Worm (Caenorhabditis elegans) whole organism, mixed stage, embryonic: ENCODE data around the gene mmaa-1.
"Not testable (repeated sequence)": the region's sequence is repeated elsewhere in the genome, so short reads cannot be mapped to it uniquely, and the experiment has no call there.

Source experiments
- M03D4.4 ChIP-seq: sonication (generic microtip); optimal IDR thresholded peaks from 2 replicates; lab custom pipeline; 2017; ENCODE audit warnings: mild to moderate bottlenecking, missing genetic modification characterization, missing compliant biosample characterization
- bed-3 ChIP-seq: fragments of 200-800 bp; sonication (Bioruptor generic); optimal IDR thresholded peaks from 3 replicates; lab custom pipeline; 2018; ENCODE audit warnings: mild to moderate bottlenecking, missing genetic modification characterization, moderate library complexity, missing compliant biosample characterization
- ceh-39 ChIP-seq: fragments of 150-350 bp; optimal IDR thresholded peaks from 2 replicates; lab custom pipeline; 2014; ENCODE audit warnings: missing biosample characterization, missing genetic modification characterization
- ceh-43 ChIP-seq: fragments of 200-800 bp; sonication (Bioruptor generic); optimal IDR thresholded peaks from 2 replicates; lab custom pipeline; 2018; ENCODE audit warnings: mild to moderate bottlenecking, missing genetic modification characterization, moderate library complexity, missing compliant biosample characterization
- ceh-83 ChIP-seq: fragments of 200-800 bp; sonication (Bioruptor generic); optimal IDR thresholded peaks from 2 replicates; lab custom pipeline; 2018; ENCODE audit warnings: mild to moderate bottlenecking, missing genetic modification characterization, missing compliant biosample characterization
- ces-1 ChIP-seq: fragments of 150-350 bp; optimal IDR thresholded peaks from 2 replicates; lab custom pipeline; 2014; ENCODE audit warnings: missing biosample characterization, missing genetic modification reagents, missing genetic modification characterization
- cnd-1 ChIP-seq: fragments of 200-800 bp; sonication (Bioruptor generic); optimal IDR thresholded peaks from 2 replicates; lab custom pipeline; 2018; ENCODE audit warnings: mild to moderate bottlenecking, missing genetic modification characterization, missing compliant biosample characterization
- drap-1 ChIP-seq: fragments of 200-800 bp; sonication (Bioruptor generic); optimal IDR thresholded peaks from 3 replicates; lab custom pipeline; 2018; ENCODE audit warnings: mild to moderate bottlenecking, missing genetic modification characterization, missing compliant biosample characterization
- elt-1 ChIP-seq: sonication (generic microtip); optimal IDR thresholded peaks from 2 replicates; lab custom pipeline; 2017; ENCODE audit warnings: missing genetic modification characterization, mild to moderate bottlenecking, missing compliant biosample characterization, antibody characterized with exemption, moderate library complexity, borderline replicate concordance; ENCODE audit not compliant: insufficient read depth
- elt-3 ChIP-seq: fragments of 150-350 bp; optimal IDR thresholded peaks from 2 replicates; lab custom pipeline; 2014; ENCODE audit warnings: missing biosample characterization, missing genetic modification characterization
- flh-1 ChIP-seq: fragments of 200-800 bp; sonication (Bioruptor generic); optimal IDR thresholded peaks from 2 replicates; lab custom pipeline; 2018; ENCODE audit warnings: mild to moderate bottlenecking, missing genetic modification characterization, moderate library complexity, missing compliant biosample characterization
- lin-13 ChIP-seq: fragments of 150-350 bp; optimal IDR thresholded peaks from 2 replicates; lab custom pipeline; 2014; ENCODE audit warnings: missing biosample characterization, missing genetic modification characterization
- lin-32 ChIP-seq: fragments of 200-800 bp; sonication (Bioruptor generic); optimal IDR thresholded peaks from 2 replicates; lab custom pipeline; 2018; ENCODE audit warnings: mild to moderate bottlenecking, missing genetic modification characterization, missing compliant biosample characterization
- lsy-2 ChIP-seq: fragments of 150-350 bp; optimal IDR thresholded peaks from 2 replicates; lab custom pipeline; 2014; ENCODE audit warnings: missing biosample characterization, missing genetic modification characterization
- mab-5 ChIP-seq: fragments of 150-350 bp; optimal IDR thresholded peaks from 2 replicates; lab custom pipeline; 2014; ENCODE audit warnings: missing biosample characterization, missing genetic modification characterization
- mep-1 ChIP-seq: fragments of 150-350 bp; optimal IDR thresholded peaks from 2 replicates; lab custom pipeline; 2017; ENCODE audit warnings: missing biosample characterization, missing genetic modification reagents, missing genetic modification characterization, inconsistent platforms
- mls-2 ChIP-seq: sonication (generic microtip); optimal IDR thresholded peaks from 2 replicates; lab custom pipeline; 2016; ENCODE audit warnings: mild to moderate bottlenecking, missing genetic modification characterization, moderate library complexity, missing compliant biosample characterization
- nhr-12 ChIP-seq: fragments of 150-350 bp; optimal IDR thresholded peaks from 2 replicates; lab custom pipeline; 2014; ENCODE audit warnings: missing biosample characterization, missing genetic modification characterization
- nhr-2 ChIP-seq: fragments of 150-350 bp; optimal IDR thresholded peaks from 2 replicates; lab custom pipeline; 2014; ENCODE audit warnings: missing biosample characterization, missing genetic modification characterization
- nhr-237 ChIP-seq: fragments of 150-350 bp; optimal IDR thresholded peaks from 2 replicates; lab custom pipeline; 2014; ENCODE audit warnings: missing biosample characterization, missing genetic modification characterization
- nhr-28 ChIP-seq: fragments of 150-350 bp; optimal IDR thresholded peaks from 2 replicates; lab custom pipeline; 2014; ENCODE audit warnings: missing biosample characterization, missing genetic modification characterization
- nhr-76 ChIP-seq: sonication (generic microtip); optimal IDR thresholded peaks from 2 replicates; lab custom pipeline; 2017; ENCODE audit warnings: missing biosample characterization, missing genetic modification characterization
- pha-4 ChIP-seq: fragments of 150-350 bp; optimal IDR thresholded peaks from 2 replicates; lab custom pipeline; 2018; ENCODE audit warnings: missing biosample characterization, missing genetic modification reagents, missing genetic modification characterization
- sem-2 ChIP-seq: fragments of 200-800 bp; sonication (Bioruptor generic); optimal IDR thresholded peaks from 2 replicates; lab custom pipeline; 2018; ENCODE audit warnings: mild to moderate bottlenecking, missing genetic modification characterization, missing compliant biosample characterization
- sptf-1 ChIP-seq: sonication (generic microtip); optimal IDR thresholded peaks from 2 replicates; lab custom pipeline; 2017; ENCODE audit warnings: mild to moderate bottlenecking, missing genetic modification characterization, moderate library complexity, missing compliant biosample characterization
- tbx-8 ChIP-seq: fragments of 200-800 bp; sonication (Bioruptor generic); optimal IDR thresholded peaks from 2 replicates; lab custom pipeline; 2018; ENCODE audit warnings: mild to moderate bottlenecking, missing genetic modification characterization, moderate library complexity, missing compliant biosample characterization
- unc-120 ChIP-seq: sonication (generic microtip); optimal IDR thresholded peaks from 2 replicates; lab custom pipeline; 2017; ENCODE audit warnings: missing genetic modification characterization, missing compliant biosample characterization; ENCODE audit not compliant: poor library complexity, severe bottlenecking
- unc-39 ChIP-seq: fragments of 150-350 bp; optimal IDR thresholded peaks from 2 replicates; lab custom pipeline; 2014; ENCODE audit warnings: missing biosample characterization, missing genetic modification characterization
- unc-62 ChIP-seq: fragments of 150-350 bp; optimal IDR thresholded peaks from 2 replicates; lab custom pipeline; 2014; ENCODE audit warnings: missing biosample characterization, missing genetic modification reagents, missing genetic modification characterization
- ztf-11 ChIP-seq: fragments of 150-350 bp; optimal IDR thresholded peaks from 2 replicates; lab custom pipeline; 2014; ENCODE audit warnings: missing biosample characterization, missing genetic modification characterization

mmaa-1 gene

DNA sequence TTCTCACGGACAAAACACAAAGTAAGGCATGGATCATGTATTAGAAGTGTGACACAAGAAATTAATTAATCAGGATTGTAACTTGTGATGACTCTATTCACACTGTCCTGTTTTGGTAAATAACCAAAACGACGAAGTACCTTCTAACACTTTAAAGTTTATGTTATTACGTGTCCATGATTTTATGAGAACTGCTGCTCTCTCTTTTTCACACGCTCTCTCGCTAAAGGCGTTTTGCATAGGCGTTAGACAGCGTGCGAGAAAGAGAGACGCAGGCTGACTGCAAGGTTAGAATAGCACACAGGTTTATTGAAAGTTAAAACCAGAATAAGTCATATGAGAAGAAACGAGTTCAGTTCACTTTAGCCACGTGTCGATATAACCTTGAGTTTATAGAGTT lies 10.9 kb downstream of the mmaa-1 start:
- TF ChIP-seq lsy-2 (tag; lab: Kevin White, UChicago) (no peak), ces-1 (peak; percentile 9)

DNA sequence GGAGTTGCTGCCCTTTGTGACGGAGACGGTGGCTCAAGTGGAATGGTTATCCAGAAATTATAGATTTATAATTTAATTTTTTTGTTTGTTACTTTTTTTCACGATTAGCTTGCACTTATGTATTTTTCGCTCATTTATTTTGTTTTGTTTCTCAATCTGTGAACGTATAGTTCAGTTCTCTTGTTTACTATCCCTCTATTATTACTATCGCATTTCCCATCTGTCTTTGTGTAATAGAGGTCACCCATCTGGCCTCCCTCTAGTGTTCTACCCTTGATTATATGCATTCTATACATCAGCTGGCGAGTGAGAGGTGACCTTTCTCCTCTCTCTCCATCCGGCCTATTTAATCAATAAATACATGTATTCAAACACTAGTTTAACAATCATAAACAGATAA lies 16.9 kb downstream of the mmaa-1 start, which contains the start of the genes T02G5.14 and T02G5.15:
Gene T02G5.14 (plus strand): TSS at position 301 of the 400 bp plus-strand sequence.
Gene T02G5.15 (plus strand): TSS at position 301 of the 400 bp plus-strand sequence.
- TF ChIP-seq drap-1; elt-1 (tag; lab: Kevin White, UChicago); lin-13 (tag; lab: Kevin White, UChicago): not testable (repeated sequence)

DNA sequence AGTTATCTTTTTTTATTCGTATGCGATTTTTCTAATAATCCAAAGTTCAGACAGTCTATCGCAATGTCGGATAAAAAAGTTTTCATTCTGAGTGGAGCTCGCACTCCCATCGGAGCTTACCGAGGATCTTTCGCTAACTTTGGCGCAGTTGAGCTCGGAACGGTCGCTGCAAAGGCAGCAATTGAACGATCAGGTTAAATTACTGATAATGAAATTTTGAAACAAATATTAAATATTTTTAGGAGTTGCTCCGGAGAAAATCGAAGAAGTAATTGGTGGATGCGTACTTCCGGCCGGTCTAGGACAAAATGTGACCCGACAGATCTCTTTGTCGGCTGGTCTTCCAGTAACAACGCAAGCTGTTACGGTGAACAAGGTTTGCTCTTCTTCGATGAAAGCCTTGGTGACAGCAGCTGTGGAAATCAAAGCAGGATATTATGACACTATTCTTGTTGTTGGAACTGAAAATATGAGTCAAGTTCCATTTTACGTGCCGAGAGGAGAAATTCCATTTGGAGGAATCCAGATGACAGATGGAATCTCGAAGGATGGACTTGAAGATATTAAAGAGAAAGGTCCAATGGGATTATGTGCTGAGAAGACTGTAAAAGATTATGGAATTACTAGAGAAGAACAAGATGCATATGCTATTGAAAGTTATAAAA lies 25.3 kb downstream of the mmaa-1 start, which contains the start of gene T02G5.7:
Gene T02G5.7 (plus strand): TSS at position 51 of the 665 bp plus-strand sequence.
- TF ChIP-seq unc-120 (no peak), unc-62 (GFP tag; lab: Kevin White, UChicago) (no peak), lin-13 (tag; lab: Kevin White, UChicago) (no peak), ces-1 (no peak), ceh-39 (tag; lab: Kevin White, UChicago) (no peak), cnd-1 (tag; lab: Kevin White, UChicago) (no peak), nhr-76 (tag; lab: Kevin White, UChicago) (no peak), mab-5 (no peak), nhr-12 (tag; lab: Kevin White, UChicago) (no peak), sem-2 (no peak), unc-39 (tag; lab: Kevin White, UChicago) (no peak), M03D4.4 (tag; lab: Kevin White, UChicago) (no peak), mep-1 (no peak), elt-1 (tag; lab: Kevin White, UChicago) (no peak), pha-4 (tag; lab: Kevin White, UChicago) (no peak), ztf-11 (tag; lab: Kevin White, UChicago) (no peak)

DNA sequence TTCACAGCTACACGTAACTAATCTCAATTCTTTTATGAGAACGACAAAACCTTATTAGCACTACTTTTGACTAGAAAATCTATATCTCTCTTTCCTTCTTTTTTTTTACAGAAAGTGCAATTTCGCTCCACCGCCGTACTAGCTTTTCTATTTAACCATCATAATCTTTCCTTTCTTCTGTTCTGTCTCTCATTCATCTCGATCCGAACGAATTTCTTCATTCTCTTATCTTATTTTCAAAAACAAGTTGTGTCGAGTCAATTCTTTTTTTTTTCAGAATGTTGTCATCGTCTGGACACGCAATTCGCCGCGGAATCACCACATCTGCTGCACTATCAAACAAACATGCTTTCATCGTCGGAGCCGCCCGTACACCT lies 27.4 kb downstream of the mmaa-1 start, which contains the start of gene kat-1:
Gene kat-1 (plus strand): TSS at position 278 of the 377 bp plus-strand sequence.
- TF ChIP-seq mls-2 (tag; lab: Kevin White, UChicago), result no peak
- TF ChIP-seq nhr-12 (tag; lab: Kevin White, UChicago), result no peak
- no peak for TF ChIP-seq ceh-43
- TF ChIP-seq sptf-1 (tag; lab: Kevin White, UChicago), result no peak
- no peak for TF ChIP-seq sem-2
- no peak for TF ChIP-seq unc-62 (GFP tag; lab: Kevin White, UChicago)
- TF ChIP-seq ceh-39 (tag; lab: Kevin White, UChicago), result no peak
- TF ChIP-seq mab-5, result no peak
- TF ChIP-seq flh-1 (GFP tag; lab: Kevin White, UChicago), result no peak
- no peak for TF ChIP-seq tbx-8 (GFP tag; lab: Kevin White, UChicago)
- TF ChIP-seq unc-39 (tag; lab: Kevin White, UChicago), result no peak
- no peak for TF ChIP-seq nhr-76 (tag; lab: Kevin White, UChicago)
- no peak for TF ChIP-seq drap-1
- no peak for TF ChIP-seq mep-1
- no peak for TF ChIP-seq ztf-11 (tag; lab: Kevin White, UChicago)
- TF ChIP-seq ceh-83 (GFP tag; lab: Kevin White, UChicago), result no peak
- no peak for TF ChIP-seq nhr-28
- TF ChIP-seq nhr-2 (tag; lab: Kevin White, UChicago), result no peak
- no peak for TF ChIP-seq M03D4.4 (tag; lab: Kevin White, UChicago)
- no peak for TF ChIP-seq ces-1

DNA sequence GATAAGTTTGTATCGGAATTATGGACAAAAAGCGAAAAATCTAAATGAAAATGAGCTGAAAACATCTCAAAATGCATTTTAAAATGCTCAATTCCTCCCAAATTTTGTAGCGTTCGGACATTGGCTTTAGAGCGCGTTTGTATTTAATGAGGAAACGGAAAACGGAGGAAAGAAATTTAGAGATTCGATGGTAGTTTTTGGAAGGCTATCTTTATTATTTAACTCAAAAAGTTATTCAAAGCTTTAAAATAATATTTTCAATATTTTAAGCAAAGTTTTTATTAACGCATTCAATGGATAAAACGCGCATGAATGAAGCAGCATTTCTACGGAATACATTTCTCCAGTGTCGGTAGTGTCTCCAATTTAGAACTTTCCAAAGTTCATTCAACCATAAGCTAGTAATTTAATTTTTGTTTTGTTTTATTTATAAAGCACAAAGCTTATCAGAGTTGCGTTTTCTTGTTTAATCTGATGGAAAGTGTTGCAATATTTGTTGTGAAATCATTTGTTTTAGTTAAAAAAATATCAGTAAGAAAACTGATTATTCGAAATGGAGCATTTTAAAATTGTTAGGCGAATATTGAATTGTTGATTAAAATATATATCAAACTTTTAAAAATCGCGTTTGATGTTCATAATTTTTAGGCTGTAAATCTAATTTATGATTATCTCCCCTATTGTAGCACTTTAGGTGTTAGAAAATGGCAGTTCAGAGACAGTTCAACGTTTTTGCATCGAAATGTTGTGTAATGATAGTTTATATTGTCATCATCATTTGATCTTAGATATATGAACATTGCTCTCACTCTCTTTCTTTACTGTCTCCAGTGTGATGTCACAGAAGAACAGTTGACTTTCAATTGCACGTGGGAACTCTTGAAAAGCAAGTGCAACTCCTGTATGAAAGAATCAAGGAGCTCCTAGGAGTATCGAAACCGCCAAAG lies 28.1 kb downstream of the mmaa-1 start:
- TF ChIP-seq ces-1, result peak; percentile 95
- no peak for TF ChIP-seq elt-3
- no peak for TF ChIP-seq M03D4.4 (tag; lab: Kevin White, UChicago)
- no peak for TF ChIP-seq ceh-43
- no peak for TF ChIP-seq bed-3 (GFP tag; lab: Kevin White, UChicago)
- peak; percentile 63 for TF ChIP-seq mep-1
- TF ChIP-seq mab-5, result no peak
- no peak for TF ChIP-seq mls-2 (tag; lab: Kevin White, UChicago)
- peak; percentile 68 for TF ChIP-seq sptf-1 (tag; lab: Kevin White, UChicago)
- TF ChIP-seq lin-32 (GFP tag; lab: Kevin White, UChicago), result no peak
- TF ChIP-seq nhr-237 (tag; lab: Kevin White, UChicago), result peak; percentile 76
- peak; percentile 30 for TF ChIP-seq cnd-1 (tag; lab: Kevin White, UChicago)
- TF ChIP-seq lin-13 (tag; lab: Kevin White, UChicago), result peak; percentile 4
- peak; percentile 80 for TF ChIP-seq lsy-2 (tag; lab: Kevin White, UChicago)
